Worm (Caenorhabditis elegans) whole organism, L1 larva: ENCODE measurements around the gene dnj-3.

Source experiments
- Y116A8C.19 ChIP-seq: sonication (generic microtip); optimal IDR thresholded peaks from 2 replicates; lab custom pipeline; 2016; ENCODE audit warnings: missing compliant biosample characterization, missing genetic modification characterization, borderline replicate concordance
- ceh-82 ChIP-seq, 3 experiments: fragments of 150-350 bp in 1 of 3; sonication (generic microtip) in 2 of 3; optimal IDR thresholded peaks; 2 replicates each; lab custom pipeline; 2014 to 2017; ENCODE audit warnings: missing biosample characterization in 3 of 3, missing genetic modification characterization in 3 of 3
- ces-1 ChIP-seq: fragments of 150-350 bp; optimal IDR thresholded peaks from 2 replicates; lab custom pipeline; 2014; ENCODE audit warnings: missing biosample characterization, missing genetic modification reagents, missing genetic modification characterization
- fkh-10 ChIP-seq: sonication (generic microtip); optimal IDR thresholded peaks from 2 replicates; lab custom pipeline; 2017; ENCODE audit warnings: missing biosample characterization, missing genetic modification reagents, missing genetic modification characterization
- lin-13 ChIP-seq: fragments of 150-350 bp; optimal IDR thresholded peaks from 2 replicates; lab custom pipeline; 2014; ENCODE audit warnings: missing biosample characterization, missing genetic modification reagents, missing genetic modification characterization
- lsy-2 ChIP-seq, 2 experiments: fragments of 150-350 bp; optimal IDR thresholded peaks; 2 replicates each; lab custom pipeline; 2014; ENCODE audit warnings: missing biosample characterization in 2 of 2, missing genetic modification characterization in 2 of 2
- mdl-1 ChIP-seq, 2 experiments: fragments of 150-350 bp; optimal IDR thresholded peaks; 2 replicates each; lab custom pipeline; 2014 to 2017; ENCODE audit warnings: missing biosample characterization in 2 of 2, missing genetic modification characterization in 2 of 2, inconsistent platforms in 1 of 2
- nhr-76 ChIP-seq: sonication (generic microtip); optimal IDR thresholded peaks from 2 replicates; lab custom pipeline; 2017; ENCODE audit warnings: missing biosample characterization, missing genetic modification characterization
- skn-1 ChIP-seq: fragments of 150-350 bp; optimal IDR thresholded peaks from 2 replicates; lab custom pipeline; 2014; ENCODE audit warnings: missing biosample characterization, missing genetic modification characterization
- snpc-4 ChIP-seq: fragments of 150-350 bp; optimal IDR thresholded peaks from 2 replicates; lab custom pipeline; 2014; ENCODE audit warnings: missing biosample characterization, missing genetic modification characterization
- zag-1 ChIP-seq: fragments of 150-350 bp; optimal IDR thresholded peaks from 2 replicates; lab custom pipeline; 2014; ENCODE audit warnings: missing biosample characterization, missing genetic modification characterization

ce11 chrV:15082291-15082690, 13.8 kb downstream of the dnj-3 start, which contains the start of the genes C01G10.10 and C01G10.9:
- TF ChIP-seq snpc-4 (tag; lab: Kevin White, UChicago) = peak; percentile 50
- peak; percentile 68 to 70 for TF ChIP-seq lsy-2 (tag; optimal IDR thresholded peaks at IDR 0.05; lab: Kevin White, UChicago)
- no peak for TF ChIP-seq zag-1 (tag; lab: Kevin White, UChicago)
- TF ChIP-seq skn-1 = peak; percentile 38
- TF ChIP-seq fkh-10 = no peak
- peak; percentile 70 for TF ChIP-seq Y116A8C.19 (tag; lab: Kevin White, UChicago)
- TF ChIP-seq ces-1 = no peak
- TF ChIP-seq lin-13 (GFP tag; lab: Kevin White, UChicago) = no peak
- peak; percentile 28 to 32 (median 30) for TF ChIP-seq ceh-82 (tag; optimal IDR thresholded peaks at IDR 0.05; lab: Kevin White, UChicago)
- no peak for TF ChIP-seq mdl-1 (tag; optimal IDR thresholded peaks at IDR 0.05; lab: Kevin White, UChicago)
- no peak for TF ChIP-seq nhr-76
